Worm (Caenorhabditis elegans) whole organism, L3 larva: ENCODE data around the gene mcm-3.

Experiments
- mml-1 ChIP-seq: fragments of 150-350 bp; sonication (generic microtip); optimal IDR thresholded peaks from 3 replicates; lab custom pipeline; 2014; ENCODE audit warnings: missing biosample characterization, missing genetic modification characterization
- nhr-23 ChIP-seq: fragments of 150-350 bp; optimal IDR thresholded peaks from 2 replicates; lab custom pipeline; 2014; ENCODE audit warnings: missing biosample characterization, missing genetic modification reagents, missing genetic modification characterization
- nhr-237 ChIP-seq: fragments of 150-350 bp; optimal IDR thresholded peaks from 2 replicates; lab custom pipeline; 2014; ENCODE audit warnings: missing biosample characterization, missing genetic modification characterization

- TF ChIP-seq nhr-237 (tag; lab: Kevin White, UChicago) (no peak), nhr-23 (tag; lab: Kevin White, UChicago) (no peak), mml-1 (tag; lab: Kevin White, UChicago) (no peak)
These were observed 15.5 kb upstream of the mcm-3 start for ce11 chrV:15074907-15075306.
